Worm (Caenorhabditis elegans) whole organism, dauer: ENCODE data around the gene chil-15.
"Not testable (repeated sequence)": the region's sequence is repeated elsewhere in the genome, so short reads cannot be mapped to it uniquely, and the experiment has no call there.

Source experiments
- unc-62 ChIP-seq: sonication (generic microtip); optimal IDR thresholded peaks from 2 replicates; lab custom pipeline; 2017; ENCODE audit warnings: missing biosample characterization, missing genetic modification reagents, missing genetic modification characterization

chil-15 gene

ce11 chrII:9443522-9443921 lies at the start of gene chil-15:
TSS of gene chil-15 (minus strand) at chrII:9443622.
- TF ChIP-seq unc-62 (GFP tag; lab: Kevin White, UChicago), result no peak

ce11 chrII:9491045-9491444 lies 47.6 kb upstream of the chil-15 start:
- TF ChIP-seq unc-62 (GFP tag; lab: Kevin White, UChicago), result no peak

ce11 chrII:9490589-9490988 lies 47.2 kb upstream of the chil-15 start:
- TF ChIP-seq unc-62 (GFP tag; lab: Kevin White, UChicago), result no peak

ce11 chrII:9489922-9490321 lies 46.5 kb upstream of the chil-15 start:
- no peak for TF ChIP-seq unc-62 (GFP tag; lab: Kevin White, UChicago)

ce11 chrII:9487337-9487950 lies 44.0 kb upstream of the chil-15 start, which contains the start of gene T19H5.4:
TSS of gene T19H5.4 (minus strand) at chrII:9487387.
- no peak for TF ChIP-seq unc-62 (GFP tag; lab: Kevin White, UChicago)

ce11 chrII:9485081-9485730 lies 41.8 kb upstream of the chil-15 start:
- no peak for TF ChIP-seq unc-62 (GFP tag; lab: Kevin White, UChicago)

- no peak for TF ChIP-seq unc-62 (GFP tag; lab: Kevin White, UChicago)
Observed at ce11 chrII:9483342-9483741, 39.9 kb upstream of the chil-15 start.

ce11 chrII:9482529-9482928 lies 39.1 kb upstream of the chil-15 start:
- no peak for TF ChIP-seq unc-62 (GFP tag; lab: Kevin White, UChicago)

- TF ChIP-seq unc-62 (GFP tag; lab: Kevin White, UChicago), result no peak
Observed at ce11 chrII:9481427-9481826, 38.0 kb upstream of the chil-15 start.

ce11 chrII:9480006-9480405 lies 36.6 kb upstream of the chil-15 start, which contains the start of gene T19H5.7:
TSS of gene T19H5.7 (minus strand) at chrII:9480106.
- no peak for TF ChIP-seq unc-62 (GFP tag; lab: Kevin White, UChicago)

ce11 chrII:9477567-9477966 lies 34.1 kb upstream of the chil-15 start, which contains the start of gene chil-27:
TSS of gene chil-27 (plus strand) at chrII:9477867.
- no peak for TF ChIP-seq unc-62 (GFP tag; lab: Kevin White, UChicago)

ce11 chrII:9474367-9475105 lies 31.1 kb upstream of the chil-15 start, which contains the start of the genes chil-25 and chil-26:
TSS of gene chil-25 (minus strand) at chrII:9474467.
TSS of gene chil-26 (plus strand) at chrII:9475055.
- TF ChIP-seq unc-62 (GFP tag; lab: Kevin White, UChicago), result no peak

ce11 chrII:9470027-9470426 lies 26.6 kb upstream of the chil-15 start, which contains the start of gene T19H5.6:
TSS of gene T19H5.6 (minus strand) at chrII:9470221.
- TF ChIP-seq unc-62 (GFP tag; lab: Kevin White, UChicago), result no peak

ce11 chrII:9468414-9468813 lies 25.0 kb upstream of the chil-15 start, which contains the start of gene chil-23:
TSS of gene chil-23 (minus strand) at chrII:9468611.
- TF ChIP-seq unc-62 (GFP tag; lab: Kevin White, UChicago), result no peak

- no peak for TF ChIP-seq unc-62 (GFP tag; lab: Kevin White, UChicago)
Observed at ce11 chrII:9466095-9466494, 22.7 kb upstream of the chil-15 start, which contains the start of gene chil-22. TSS of gene chil-22 (minus strand) at chrII:9466195.

ce11 chrII:9461881-9462280 lies 18.5 kb upstream of the chil-15 start, which contains the start of gene chil-21:
TSS of gene chil-21 (minus strand) at chrII:9461981.
- not testable (repeated sequence) for TF ChIP-seq unc-62 (GFP tag; lab: Kevin White, UChicago)
